Fruit fly (Drosophila melanogaster): ENCODE measurements around the gene CG42583.

DNA sequence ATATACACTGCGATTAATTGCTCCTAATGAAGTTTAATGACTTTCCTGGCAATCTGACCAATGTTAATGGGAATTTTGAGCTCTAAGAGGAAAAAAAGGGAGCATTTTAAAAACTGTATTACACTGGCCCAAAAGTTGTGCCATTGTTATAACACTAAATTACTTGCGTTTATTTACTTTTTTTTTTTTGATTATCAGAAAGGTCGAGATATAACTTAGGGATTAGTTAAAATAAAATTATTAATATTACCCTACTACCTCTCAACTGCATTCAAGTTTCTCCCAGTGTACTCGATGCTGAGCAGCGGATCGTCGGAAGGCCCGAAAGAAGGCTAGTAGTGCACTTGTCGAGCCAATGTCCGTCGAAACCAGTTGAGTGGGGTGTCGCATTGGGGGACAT is 9.1 kb upstream of the CG42583 start:
- no peak for TF ChIP-seq CG8478 (optimal IDR thresholded peaks at IDR 0.05)
- no peak for TF ChIP-seq CTCF (optimal IDR thresholded peaks at IDR 0.05)

All from S2 (cell line).